Worm (Caenorhabditis elegans) whole organism, L4 larva: ENCODE measurements around the gene R107.5.

Source experiments
- T20F7.1 ChIP-seq: fragments of 200-800 bp; sonication (Bioruptor generic); optimal IDR thresholded peaks from 2 replicates; lab custom pipeline; 2018; ENCODE audit warnings: mild to moderate bottlenecking, missing genetic modification characterization, missing compliant biosample characterization
- gei-8 ChIP-seq: fragments of 200-800 bp; sonication (Bioruptor generic); optimal IDR thresholded peaks from 2 replicates; lab custom pipeline; 2018; ENCODE audit warnings: mild to moderate bottlenecking, missing genetic modification characterization, missing compliant biosample characterization
- nhr-11 ChIP-seq: fragments of 150-350 bp; optimal IDR thresholded peaks from 2 replicates; lab custom pipeline; 2014; ENCODE audit warnings: missing biosample characterization, missing genetic modification characterization

ce11 chrIII:9077708-9078107 lies 24.1 kb upstream of the R107.5 start, which contains the start of gene F02A9.1:
- no peak for TF ChIP-seq T20F7.1 (GFP tag; lab: Kevin White, UChicago)
- TF ChIP-seq gei-8 (GFP tag; lab: Kevin White, UChicago) = no peak
- TF ChIP-seq nhr-11 (tag; lab: Kevin White, UChicago) = no peak
